Worm (Caenorhabditis elegans): ENCODE measurements around the gene egl-45.

Gene egl-45

ce11 chrIII:7816463-7816862 lies 12.0 kb downstream of the egl-45 start:
- TF ChIP-seq bed-3 (GFP tag; optimal IDR thresholded peaks at IDR 0.05), result no peak
- TF ChIP-seq zip-8 (tag; optimal IDR thresholded peaks at IDR 0.05), result peak; percentile 100
- TF ChIP-seq mab-5 (tag; optimal IDR thresholded peaks at IDR 0.05), result peak; percentile 99
- no peak for TF ChIP-seq ces-1 (GFP tag; optimal IDR thresholded peaks at IDR 0.05)

ce11 chrIII:7815571-7816348 lies 12.7 kb downstream of the egl-45 start:
- TF ChIP-seq nhr-28 (tag; optimal IDR thresholded peaks at IDR 0.05) (no peak), snpc-4 (tag; optimal IDR thresholded peaks at IDR 0.05) (no peak), mab-5 (tag; optimal IDR thresholded peaks at IDR 0.05) (peak; percentile 91), lin-13 (tag; optimal IDR thresholded peaks at IDR 0.05) (no peak), elt-1 (tag; optimal IDR thresholded peaks at IDR 0.05; ENCODE audit: borderline replicate concordance, insufficient read depth) (no peak), ceh-39 (tag; optimal IDR thresholded peaks at IDR 0.05) (no peak), unc-120 (tag; optimal IDR thresholded peaks at IDR 0.05; ENCODE audit: poor library complexity, severe bottlenecking) (no peak), bed-3 (GFP tag; optimal IDR thresholded peaks at IDR 0.05) (no peak), zip-8 (tag; optimal IDR thresholded peaks at IDR 0.05) (peak; percentile 100), mep-1 (tag; optimal IDR thresholded peaks at IDR 0.05) (no peak), unc-39 (tag; optimal IDR thresholded peaks at IDR 0.05) (no peak), blmp-1 (tag; optimal IDR thresholded peaks at IDR 0.05) (no peak)

ce11 chrIII:7815056-7815366 lies 13.4 kb downstream of the egl-45 start:
- no peak for TF ChIP-seq ceh-39 (tag; optimal IDR thresholded peaks at IDR 0.05)
- peak; percentile 96 for TF ChIP-seq mab-5 (tag; optimal IDR thresholded peaks at IDR 0.05)

ce11 chrIII:7814159-7815055 lies 14.0 kb downstream of the egl-45 start, which contains the start of gene egl-5:
egl-5 (plus strand) TSS chrIII:7814374.
- TF ChIP-seq zip-8 (tag; optimal IDR thresholded peaks at IDR 0.05), result peak; percentile 100
- peak; percentile 26 for TF ChIP-seq lsy-2 (tag; optimal IDR thresholded peaks at IDR 0.05)
- no peak for TF ChIP-seq cnd-1 (tag; optimal IDR thresholded peaks at IDR 0.05)
- no peak for TF ChIP-seq unc-62 (GFP tag; optimal IDR thresholded peaks at IDR 0.05)
- TF ChIP-seq ces-1 (GFP tag; optimal IDR thresholded peaks at IDR 0.05), result peak; percentile 24
- TF ChIP-seq mab-5 (tag; optimal IDR thresholded peaks at IDR 0.05), result peak; percentile 97
- TF ChIP-seq ham-2 (GFP tag; optimal IDR thresholded peaks at IDR 0.05), result no peak

DNA sequence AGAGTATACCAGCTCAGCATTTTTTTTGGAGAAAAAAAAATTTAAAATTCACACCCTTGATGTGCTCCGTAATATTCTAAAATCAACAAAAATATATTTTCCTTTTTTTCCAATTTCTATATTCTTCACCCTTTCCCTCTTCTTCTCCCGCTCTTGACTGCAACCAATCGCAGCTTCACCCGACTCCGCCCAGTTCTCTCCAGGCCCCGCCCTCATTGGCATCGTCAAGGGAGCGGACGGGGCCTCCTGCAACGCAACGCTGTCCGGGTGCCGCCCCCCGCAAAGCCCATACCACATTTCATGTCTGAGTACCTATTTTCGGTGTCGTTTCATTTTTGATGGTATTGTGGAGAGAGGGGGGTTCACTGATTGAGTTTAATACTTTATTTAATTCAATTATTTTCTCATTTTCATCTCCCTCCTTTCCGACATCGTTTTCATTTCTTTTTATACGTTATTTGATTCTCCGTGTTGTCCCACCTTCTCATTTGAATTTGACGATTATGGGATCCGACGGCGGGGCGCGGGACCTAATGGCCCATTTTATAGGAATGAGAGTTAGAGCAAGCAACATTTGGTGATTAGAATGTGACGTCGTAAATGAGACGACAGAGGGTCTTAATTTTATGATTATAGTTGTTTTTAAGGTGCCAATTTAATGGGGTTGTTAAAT lies 16.1 kb downstream of the egl-45 start:
- TF ChIP-seq ztf-11 (tag; optimal IDR thresholded peaks at IDR 0.05), result no peak
- peak; percentile 65 for TF ChIP-seq lsy-2 (tag; optimal IDR thresholded peaks at IDR 0.05)

- no peak for TF ChIP-seq nhr-12 (tag; optimal IDR thresholded peaks at IDR 0.05)
- no peak for TF ChIP-seq elt-1 (tag; optimal IDR thresholded peaks at IDR 0.05; ENCODE audit: borderline replicate concordance, insufficient read depth)
- TF ChIP-seq drap-1 (GFP tag; optimal IDR thresholded peaks at IDR 0.05), result no peak
- no peak for TF ChIP-seq zip-8 (tag; optimal IDR thresholded peaks at IDR 0.05)
Observed at ce11 chrIII:7809033-7809432, 19.4 kb downstream of the egl-45 start.

DNA sequence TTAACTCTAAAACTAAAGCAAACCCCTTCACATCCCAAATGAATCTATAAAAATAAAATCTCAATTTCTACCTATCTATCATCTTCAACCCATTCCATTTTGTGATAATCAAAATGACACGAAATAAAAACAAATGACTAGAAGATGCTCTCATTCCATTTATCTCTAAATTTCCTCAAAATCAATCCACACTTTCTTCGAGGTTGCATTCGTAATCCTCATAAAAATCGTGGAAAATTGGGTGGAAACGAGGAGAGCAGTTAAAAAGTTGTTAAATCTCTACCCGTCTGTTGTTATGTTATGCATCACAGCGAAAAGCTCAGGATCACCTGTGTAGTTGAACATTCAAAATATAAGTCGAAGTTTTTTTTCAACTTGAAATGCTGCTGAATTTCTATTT lies 21.5 kb downstream of the egl-45 start:
- TF ChIP-seq ham-2 (GFP tag; optimal IDR thresholded peaks at IDR 0.05) (no peak), bed-3 (GFP tag; optimal IDR thresholded peaks at IDR 0.05) (no peak), lsy-2 (tag; optimal IDR thresholded peaks at IDR 0.05) (no peak), cnd-1 (tag; optimal IDR thresholded peaks at IDR 0.05) (no peak), nhr-76 (tag; optimal IDR thresholded peaks at IDR 0.05) (no peak), ceh-39 (tag; optimal IDR thresholded peaks at IDR 0.05) (no peak), ztf-11 (tag; optimal IDR thresholded peaks at IDR 0.05) (no peak)

DNA sequence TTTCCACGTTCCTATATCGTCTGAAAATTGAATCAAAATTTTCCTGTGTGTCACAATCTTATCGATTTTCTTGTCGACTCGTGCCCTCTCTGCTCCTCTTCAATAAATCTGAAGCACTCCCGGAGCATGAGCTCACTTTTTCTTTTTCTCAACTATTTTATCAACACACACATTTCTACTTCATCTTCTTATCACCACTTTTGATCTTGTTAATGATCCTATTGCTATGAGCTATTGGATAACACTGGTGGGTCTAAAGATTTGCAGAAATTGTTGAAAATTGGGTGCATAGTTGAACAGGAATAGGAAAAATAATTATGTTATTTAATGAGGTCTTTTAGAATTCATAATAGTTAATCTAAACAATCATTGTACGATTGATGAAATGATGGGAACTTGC lies 23.2 kb downstream of the egl-45 start:
- TF ChIP-seq nhr-28 (tag; optimal IDR thresholded peaks at IDR 0.05) (no peak), ceh-43 (GFP tag; optimal IDR thresholded peaks at IDR 0.05) (no peak)
